Fruit fly (Drosophila melanogaster) whole organism, larva: ENCODE results near the gene CG11327.

ENCODE experiments used
- noc ChIP-seq: fragments of 200-800 bp; sonication (Bioruptor generic); optimal IDR thresholded peaks from 3 replicates; lab custom pipeline; 2019; ENCODE audit warnings: missing biosample characterization, mild to moderate bottlenecking, missing genetic modification characterization, moderate library complexity

CG11327 gene

dm6 chr2L:6648163-6648628 lies 38.3 kb downstream of the CG11327 start:
- peak; percentile 95 for TF ChIP-seq noc

DNA sequence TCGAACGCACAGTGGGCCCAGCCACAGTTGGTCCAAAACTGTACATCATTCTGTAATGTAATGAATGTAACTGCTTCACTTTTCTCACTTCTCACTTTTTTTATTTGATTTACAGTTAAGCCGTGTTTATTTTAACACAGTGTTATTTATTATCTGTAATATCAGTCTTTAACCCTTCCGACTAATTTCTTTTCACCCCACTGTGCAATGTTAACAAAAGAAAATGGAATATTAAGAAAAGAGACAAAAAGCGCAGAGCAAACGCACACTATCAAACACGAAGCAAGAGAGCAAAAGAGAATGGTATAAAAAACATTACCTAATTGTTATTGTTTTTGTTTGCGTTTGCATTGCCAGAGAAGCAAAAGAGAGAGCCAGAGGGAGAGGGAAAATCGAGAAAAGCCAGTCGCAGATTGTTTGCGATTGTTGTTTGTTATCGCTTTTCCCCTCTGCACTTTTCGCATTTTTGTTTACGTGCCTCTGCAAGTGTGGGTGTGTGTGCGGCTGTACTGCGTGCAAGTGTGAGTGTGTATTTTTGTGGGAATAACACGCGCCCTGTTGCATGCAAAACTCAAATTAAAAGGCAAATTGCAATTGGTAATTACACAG lies 39.3 kb downstream of the CG11327 start:
- peak; percentile 92 for TF ChIP-seq noc

DNA sequence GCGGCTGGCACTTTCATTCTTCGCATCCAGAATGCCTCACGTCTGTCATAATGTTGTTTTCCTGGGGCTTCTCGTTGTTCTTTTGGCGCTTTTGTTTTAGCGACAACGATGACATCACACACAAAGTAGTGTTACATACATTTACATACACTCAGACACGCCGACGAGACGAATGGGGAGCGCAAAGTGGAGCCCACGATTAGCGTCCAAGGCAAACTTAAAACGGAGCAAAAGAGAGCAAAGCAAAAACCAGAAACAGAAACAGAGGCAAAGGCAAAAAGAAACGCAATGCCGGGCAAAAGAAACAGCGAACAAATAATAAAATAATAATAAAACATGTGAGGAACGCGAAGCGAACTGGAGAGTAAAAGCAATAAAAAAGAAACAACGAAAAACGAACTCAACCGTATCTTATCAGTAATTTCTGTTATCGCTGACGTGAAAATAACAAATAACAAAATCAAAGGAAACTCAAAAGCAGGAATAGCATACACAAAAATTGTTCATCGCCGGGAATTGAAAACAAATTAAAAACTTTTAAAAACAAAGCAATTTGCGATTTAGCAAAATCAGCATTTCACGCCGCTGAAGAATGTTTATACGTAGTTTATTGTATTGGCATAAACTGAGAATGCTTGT lies 42.0 kb downstream of the CG11327 start:
- peak; percentile 33 for TF ChIP-seq noc

dm6 chr2L:6643218-6643756 lies 43.2 kb downstream of the CG11327 start:
- TF ChIP-seq noc = peak; percentile 33
